Worm (Caenorhabditis elegans) whole organism, L4/young adult: ENCODE results near the gene hbl-1.

Source experiments
- W03F9.2 ChIP-seq: fragments of 150-350 bp; optimal IDR thresholded peaks from 2 replicates; lab custom pipeline; 2014; ENCODE audit warnings: missing biosample characterization, missing genetic modification characterization
- dao-5 ChIP-seq: sonication (generic microtip); optimal IDR thresholded peaks from 2 replicates; lab custom pipeline; 2016; ENCODE audit warnings: missing genotype, missing genetic modification characterization, moderate library complexity, missing compliant biosample characterization
- him-1 ChIP-seq: sonication (generic microtip); optimal IDR thresholded peaks from 2 replicates; lab custom pipeline; 2016; ENCODE audit warnings: missing genotype, missing genetic modification reagents, missing genetic modification characterization, missing compliant biosample characterization

The hbl-1 gene

DNA sequence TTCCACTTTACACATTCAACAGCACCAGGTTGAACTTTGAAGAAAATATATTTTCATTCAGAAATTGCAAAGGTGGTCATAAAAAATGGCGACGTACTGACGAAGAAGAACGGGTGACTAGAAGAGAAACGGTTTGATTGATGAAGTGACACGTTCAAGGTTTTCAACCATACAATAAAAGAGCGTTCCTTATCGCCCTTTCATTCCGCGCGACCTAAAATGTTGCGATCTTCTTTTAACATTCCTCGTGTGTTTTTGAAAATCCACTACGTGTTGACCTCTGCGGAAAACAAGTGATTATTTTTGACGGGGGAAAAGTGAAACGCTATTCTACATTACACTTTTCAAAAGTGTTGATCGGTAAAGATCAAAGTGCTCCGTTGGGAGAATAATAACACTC lies 6.1 kb downstream of the hbl-1 start:
- no peak for TF ChIP-seq him-1 (tag; lab: Kevin White, UChicago)
- no peak for TF ChIP-seq W03F9.2

DNA sequence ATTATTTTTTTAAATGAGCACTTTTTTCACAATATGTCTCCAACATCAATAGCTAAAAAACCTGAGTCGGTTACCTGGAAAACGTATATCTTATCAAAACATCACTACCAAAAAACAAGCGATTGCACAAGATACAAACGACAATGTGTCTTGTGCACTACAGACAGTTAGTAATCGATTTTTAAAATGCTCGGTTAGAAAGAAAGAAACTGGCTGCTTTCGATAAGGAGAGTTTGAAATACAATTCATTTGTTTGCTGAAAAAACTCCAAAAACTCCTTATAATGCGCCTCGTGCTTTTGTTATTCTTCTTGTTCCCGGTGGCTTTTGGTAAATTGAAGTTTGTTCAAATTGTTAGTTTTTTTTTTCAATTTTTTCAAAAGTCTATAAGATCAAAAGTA lies 7.2 kb downstream of the hbl-1 start, which contains the start of gene acp-5:
acp-5 (plus strand) TSS at position 261 of the 400 bp plus-strand sequence.
- TF ChIP-seq him-1 (tag; lab: Kevin White, UChicago), result no peak
- no peak for TF ChIP-seq dao-5 (tag; lab: Kevin White, UChicago)
- no peak for TF ChIP-seq W03F9.2

ce11 chrX:5831827-5832226 lies 9.9 kb downstream of the hbl-1 start:
- TF ChIP-seq dao-5 (tag; lab: Kevin White, UChicago), result no peak
- no peak for TF ChIP-seq him-1 (tag; lab: Kevin White, UChicago)
- no peak for TF ChIP-seq W03F9.2

- TF ChIP-seq dao-5 (tag; lab: Kevin White, UChicago) (no peak), W03F9.2 (no peak), him-1 (tag; lab: Kevin White, UChicago) (no peak)
Observed at ce11 chrX:5834581-5835481, 12.9 kb downstream of the hbl-1 start, which contains the start of gene F13D11.4. Gene F13D11.4 (minus strand): TSS chrX:5834805.

DNA sequence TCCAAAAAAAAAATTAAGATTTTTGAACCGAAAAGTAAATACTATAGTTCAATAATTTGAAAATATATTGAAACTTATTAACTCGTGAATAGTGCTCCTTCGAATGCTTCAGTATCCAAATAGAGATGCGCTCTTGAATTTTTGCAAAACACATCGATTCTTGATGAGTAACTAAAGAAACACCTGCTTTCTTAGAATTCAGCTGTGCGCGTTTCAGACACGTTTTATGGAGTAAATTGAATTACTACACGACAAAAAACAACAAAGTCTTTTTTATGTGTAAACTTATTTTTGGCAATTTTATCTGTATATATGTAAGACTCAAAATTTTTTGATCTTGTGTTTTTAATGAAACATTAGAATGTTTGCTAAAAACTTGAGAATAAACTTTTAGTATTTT lies 14.6 kb downstream of the hbl-1 start:
- no peak for TF ChIP-seq him-1 (tag; lab: Kevin White, UChicago)
- no peak for TF ChIP-seq W03F9.2
- TF ChIP-seq dao-5 (tag; lab: Kevin White, UChicago), result no peak

DNA sequence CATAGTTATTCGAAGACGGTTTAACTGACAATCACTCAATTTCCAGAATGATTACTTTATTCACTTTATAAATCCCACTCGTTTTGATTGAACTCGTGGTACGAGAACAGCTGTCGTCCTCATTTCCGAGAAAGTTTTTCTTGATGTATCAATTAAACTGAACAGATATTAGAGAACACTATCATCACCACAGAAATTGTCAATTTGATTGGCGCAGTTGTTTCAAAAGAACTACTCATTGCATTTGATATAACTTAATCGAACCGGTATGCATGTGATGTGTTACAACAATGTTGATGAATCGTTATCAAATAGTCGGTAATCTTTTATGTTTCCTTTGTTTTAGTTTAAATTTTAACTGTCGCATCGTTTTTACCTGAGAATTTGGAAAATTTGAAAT lies 15.1 kb downstream of the hbl-1 start:
- TF ChIP-seq him-1 (tag; lab: Kevin White, UChicago), result no peak
- TF ChIP-seq dao-5 (tag; lab: Kevin White, UChicago), result no peak
- no peak for TF ChIP-seq W03F9.2

ce11 chrX:5839143-5839542 lies 17.2 kb downstream of the hbl-1 start:
- TF ChIP-seq W03F9.2, result no peak
- TF ChIP-seq him-1 (tag; lab: Kevin White, UChicago), result no peak
- no peak for TF ChIP-seq dao-5 (tag; lab: Kevin White, UChicago)

ce11 chrX:5839643-5840042 lies 17.7 kb downstream of the hbl-1 start, which contains the start of gene dct-11:
Gene dct-11 (minus strand): TSS chrX:5839778.
- TF ChIP-seq W03F9.2 (no peak), him-1 (tag; lab: Kevin White, UChicago) (no peak), dao-5 (tag; lab: Kevin White, UChicago) (no peak)

DNA sequence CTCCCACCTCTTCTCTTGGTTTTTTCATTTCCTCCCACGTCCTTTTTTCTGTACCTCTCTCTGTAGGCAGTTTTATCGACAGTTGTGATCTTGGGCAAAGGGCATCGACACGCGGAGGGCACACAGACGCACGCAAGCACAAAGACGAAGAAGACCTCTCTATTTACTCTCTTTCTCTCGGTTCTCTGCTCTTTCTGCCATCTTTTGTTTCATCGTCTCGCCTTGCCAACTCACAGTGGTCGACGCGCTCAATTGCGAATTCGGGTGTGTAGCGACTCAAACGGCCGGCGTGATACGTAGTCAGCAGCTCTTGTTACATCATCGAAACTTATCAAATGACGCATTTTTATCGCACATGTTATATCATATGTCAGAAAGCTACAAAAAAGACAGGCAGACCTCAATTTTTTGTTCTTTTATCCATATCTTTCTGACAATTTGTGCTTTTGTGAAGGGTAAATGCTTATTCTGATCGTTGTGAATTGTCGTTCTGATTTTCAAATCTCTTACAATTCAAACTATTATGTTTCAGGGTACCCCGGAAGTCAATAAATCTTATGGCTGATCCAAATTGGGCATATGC lies 19.2 kb downstream of the hbl-1 start, which contains the start of gene puf-9:
puf-9 (plus strand) TSS at position 533 of the 583 bp plus-strand sequence.
- TF ChIP-seq him-1 (tag; lab: Kevin White, UChicago) (peak; percentile 96), W03F9.2 (peak; percentile 83), dao-5 (tag; lab: Kevin White, UChicago) (peak; percentile 61)

- TF ChIP-seq W03F9.2 (no peak), dao-5 (tag; lab: Kevin White, UChicago) (no peak), him-1 (tag; lab: Kevin White, UChicago) (peak; percentile 39)
Observed at ce11 chrX:5847268-5847667, 25.3 kb downstream of the hbl-1 start.

ce11 chrX:5848703-5849102 lies 26.8 kb downstream of the hbl-1 start, which contains the start of gene atat-2:
Gene atat-2 (plus strand): TSS chrX:5849100.
- TF ChIP-seq dao-5 (tag; lab: Kevin White, UChicago) (no peak), W03F9.2 (no peak), him-1 (tag; lab: Kevin White, UChicago) (no peak)

ce11 chrX:5850472-5850871 lies 28.5 kb downstream of the hbl-1 start:
- TF ChIP-seq him-1 (tag; lab: Kevin White, UChicago), result no peak
- no peak for TF ChIP-seq dao-5 (tag; lab: Kevin White, UChicago)
- TF ChIP-seq W03F9.2, result no peak

ce11 chrX:5852113-5852512 lies 30.2 kb downstream of the hbl-1 start:
- no peak for TF ChIP-seq him-1 (tag; lab: Kevin White, UChicago)
- no peak for TF ChIP-seq W03F9.2
- TF ChIP-seq dao-5 (tag; lab: Kevin White, UChicago), result no peak

- no peak for TF ChIP-seq dao-5 (tag; lab: Kevin White, UChicago)
- no peak for TF ChIP-seq W03F9.2
- TF ChIP-seq him-1 (tag; lab: Kevin White, UChicago), result no peak
Observed at ce11 chrX:5854163-5854451, 32.2 kb downstream of the hbl-1 start, which contains the start of gene hog-1. Gene hog-1 (minus strand): TSS chrX:5854263.
